Worm (Caenorhabditis elegans) whole organism, mixed stage, embryonic: ENCODE measurements around the gene ran-1.

Experiments
- pha-4 ChIP-seq: fragments of 150-350 bp; optimal IDR thresholded peaks from 2 replicates; lab custom pipeline; 2018; ENCODE audit warnings: missing biosample characterization, missing genetic modification reagents, missing genetic modification characterization
- unc-39 ChIP-seq: fragments of 150-350 bp; optimal IDR thresholded peaks from 2 replicates; lab custom pipeline; 2014; ENCODE audit warnings: missing biosample characterization, missing genetic modification characterization
- unc-62 ChIP-seq: fragments of 150-350 bp; optimal IDR thresholded peaks from 2 replicates; lab custom pipeline; 2014; ENCODE audit warnings: missing biosample characterization, missing genetic modification reagents, missing genetic modification characterization

- TF ChIP-seq unc-62 = no peak
- TF ChIP-seq pha-4 (tag; lab: Kevin White, UChicago) = no peak
- no peak for TF ChIP-seq unc-39 (tag; lab: Kevin White, UChicago)
Measured at ce11 chrIII:10734511-10735233, 12.9 kb downstream of the ran-1 start.
